Worm (Caenorhabditis elegans) whole organism, L2 larva: ENCODE results near the gene fust-1.
A peak's percentile ranks its signal among the peaks of the same experiment; 100 is the strongest.

ENCODE experiments used
- C34F6.9 ChIP-seq: fragments of 150-350 bp; optimal IDR thresholded peaks from 2 replicates; lab custom pipeline; 2014; ENCODE audit warnings: missing biosample characterization, missing genetic modification characterization
- F13H6.1 ChIP-seq: sonication (generic microtip); optimal IDR thresholded peaks from 2 replicates; lab custom pipeline; 2016; ENCODE audit warnings: missing genetic modification characterization, missing compliant biosample characterization
- R02D3.7 ChIP-seq: fragments of 150-350 bp; optimal IDR thresholded peaks from 2 replicates; lab custom pipeline; 2014; ENCODE audit warnings: missing biosample characterization, missing genetic modification characterization
- Y55F3AM.14 ChIP-seq: fragments of 200-800 bp; sonication (Bioruptor generic); optimal IDR thresholded peaks from 2 replicates; lab custom pipeline; 2018; ENCODE audit warnings: mild to moderate bottlenecking, missing genetic modification characterization, missing compliant biosample characterization
- alr-1 ChIP-seq: fragments of 150-350 bp; optimal IDR thresholded peaks from 2 replicates; lab custom pipeline; 2014; ENCODE audit warnings: missing biosample characterization, missing genetic modification characterization
- aly-2 ChIP-seq: fragments of 150-350 bp; optimal IDR thresholded peaks from 2 replicates; lab custom pipeline; 2014; ENCODE audit warnings: missing biosample characterization, missing genetic modification characterization
- ama-1 ChIP-seq: fragments of 150-350 bp; optimal IDR thresholded peaks from 2 replicates; lab custom pipeline; 2018; ENCODE audit warnings: inconsistent platforms
- blmp-1 ChIP-seq: sonication (generic microtip); optimal IDR thresholded peaks from 2 replicates; lab custom pipeline; 2017; ENCODE audit warnings: missing genetic modification characterization, mild to moderate bottlenecking, missing compliant biosample characterization, antibody characterized with exemption, moderate library complexity; ENCODE audit not compliant: insufficient read depth
- ceh-16 ChIP-seq: fragments of 150-350 bp; optimal IDR thresholded peaks from 2 replicates; lab custom pipeline; 2014; ENCODE audit warnings: missing biosample characterization, missing genetic modification characterization
- ceh-82 ChIP-seq: fragments of 150-350 bp; optimal IDR thresholded peaks from 2 replicates; lab custom pipeline; 2014; ENCODE audit warnings: missing biosample characterization, missing genetic modification characterization
- crh-2 ChIP-seq: sonication (generic microtip); optimal IDR thresholded peaks from 2 replicates; lab custom pipeline; 2017; ENCODE audit warnings: missing biosample characterization, missing genetic modification characterization
- dmd-4 ChIP-seq: sonication (generic microtip); optimal IDR thresholded peaks from 2 replicates; lab custom pipeline; 2017; ENCODE audit warnings: missing biosample characterization, missing genetic modification characterization
- egl-27 ChIP-seq: sonication (generic microtip); optimal IDR thresholded peaks from 3 replicates; lab custom pipeline; 2017; ENCODE audit warnings: missing biosample characterization, missing genetic modification reagents, missing genetic modification characterization
- elt-1 ChIP-seq: fragments of 150-350 bp; optimal IDR thresholded peaks from 2 replicates; lab custom pipeline; 2014; ENCODE audit warnings: missing biosample characterization, missing genetic modification characterization
- fos-1 ChIP-seq: fragments of 150-350 bp; optimal IDR thresholded peaks from 2 replicates; lab custom pipeline; 2014; ENCODE audit warnings: missing biosample characterization, missing genetic modification characterization
- gmeb-1 ChIP-seq: fragments of 150-350 bp; optimal IDR thresholded peaks from 2 replicates; lab custom pipeline; 2014; ENCODE audit warnings: missing biosample characterization, missing genetic modification characterization
- lin-11 ChIP-seq: fragments of 150-350 bp; sonication (generic microtip); optimal IDR thresholded peaks from 2 replicates; lab custom pipeline; 2014; ENCODE audit warnings: missing biosample characterization, missing genetic modification characterization, inconsistent platforms, mixed read lengths
- lin-13 ChIP-seq: fragments of 150-350 bp; optimal IDR thresholded peaks from 2 replicates; lab custom pipeline; 2014; ENCODE audit warnings: missing biosample characterization, missing genetic modification reagents, missing genetic modification characterization
- lsy-2 ChIP-seq, 2 experiments: fragments of 150-350 bp in 1 of 2; sonication (generic microtip) in 1 of 2; optimal IDR thresholded peaks; 2 replicates each; lab custom pipeline; 2014 to 2017; ENCODE audit warnings: missing biosample characterization in 2 of 2, missing genetic modification characterization in 2 of 2
- mab-5 ChIP-seq: fragments of 150-350 bp; optimal IDR thresholded peaks from 2 replicates; lab custom pipeline; 2014; ENCODE audit warnings: missing biosample characterization, missing genetic modification characterization
- mbf-1 ChIP-seq: sonication (generic microtip); optimal IDR thresholded peaks from 2 replicates; lab custom pipeline; 2017; ENCODE audit warnings: missing biosample characterization, missing genetic modification characterization
- mdl-1 ChIP-seq, 2 experiments: fragments of 150-350 bp in 1 of 2; sonication (generic microtip) in 1 of 2; optimal IDR thresholded peaks; 2 replicates each; lab custom pipeline; 2017; ENCODE audit warnings: missing biosample characterization in 2 of 2, missing genetic modification characterization in 2 of 2
- nhr-10 ChIP-seq: sonication (generic microtip); optimal IDR thresholded peaks from 2 replicates; lab custom pipeline; 2017; ENCODE audit warnings: missing biosample characterization, missing genetic modification characterization
- nhr-12 ChIP-seq: fragments of 150-350 bp; optimal IDR thresholded peaks from 2 replicates; lab custom pipeline; 2014; ENCODE audit warnings: missing biosample characterization, missing genetic modification characterization
- nhr-129 ChIP-seq: fragments of 150-350 bp; optimal IDR thresholded peaks from 2 replicates; lab custom pipeline; 2014; ENCODE audit warnings: missing biosample characterization, missing genetic modification characterization
- nhr-21 ChIP-seq: fragments of 150-350 bp; optimal IDR thresholded peaks from 2 replicates; lab custom pipeline; 2014; ENCODE audit warnings: missing biosample characterization, missing genetic modification characterization
- nhr-237 ChIP-seq: fragments of 150-350 bp; optimal IDR thresholded peaks from 2 replicates; lab custom pipeline; 2014; ENCODE audit warnings: missing biosample characterization, missing genetic modification characterization
- nhr-77 ChIP-seq: fragments of 150-350 bp; optimal IDR thresholded peaks from 2 replicates; lab custom pipeline; 2014; ENCODE audit warnings: missing biosample characterization, missing genetic modification characterization
- peb-1 ChIP-seq: fragments of 150-350 bp; optimal IDR thresholded peaks from 2 replicates; lab custom pipeline; 2014; ENCODE audit warnings: missing biosample characterization, missing genetic modification characterization
- sem-4 ChIP-seq: fragments of 150-350 bp; optimal IDR thresholded peaks from 2 replicates; lab custom pipeline; 2014; ENCODE audit warnings: missing biosample characterization, missing genetic modification reagents, missing genetic modification characterization
- skn-1 ChIP-seq: sonication (generic microtip); optimal IDR thresholded peaks from 2 replicates; lab custom pipeline; 2017; ENCODE audit warnings: missing biosample characterization, missing genetic modification characterization
- sma-3 ChIP-seq: sonication (generic microtip); optimal IDR thresholded peaks from 2 replicates; lab custom pipeline; 2016; ENCODE audit warnings: missing genetic modification reagents, missing genetic modification characterization, missing compliant biosample characterization
- sma-9 ChIP-seq, 2 experiments: fragments of 150-350 bp in 1 of 2; sonication (generic microtip) in 1 of 2; optimal IDR thresholded peaks; 2 replicates each; lab custom pipeline; 2014 to 2016; ENCODE audit warnings: missing genetic modification characterization in 2 of 2, mild to moderate bottlenecking in 1 of 2, missing biosample characterization in 1 of 2, missing compliant biosample characterization in 1 of 2, missing genetic modification reagents in 1 of 2, moderate library complexity in 1 of 2
- snpc-4 ChIP-seq: fragments of 150-350 bp; optimal IDR thresholded peaks from 2 replicates; lab custom pipeline; 2014; ENCODE audit warnings: missing biosample characterization, missing genetic modification characterization
- unc-39 ChIP-seq: fragments of 150-350 bp; optimal IDR thresholded peaks from 2 replicates; lab custom pipeline; 2014; ENCODE audit warnings: missing biosample characterization, missing genetic modification characterization
- unc-55 ChIP-seq: fragments of 150-350 bp; sonication (generic microtip); optimal IDR thresholded peaks from 3 replicates; lab custom pipeline; 2014; ENCODE audit warnings: missing biosample characterization, missing genetic modification reagents, missing genetic modification characterization
- zag-1 ChIP-seq: fragments of 150-350 bp; optimal IDR thresholded peaks from 2 replicates; lab custom pipeline; 2014; ENCODE audit warnings: missing biosample characterization, missing genetic modification characterization
- ztf-1 ChIP-seq: fragments of 200-800 bp; sonication (Bioruptor generic); conservative IDR thresholded peaks from 2 replicates; pipeline ENCODE4 v1.3.6; 2022; ENCODE audit warnings: missing genetic modification characterization, missing compliant biosample characterization
- ztf-11 ChIP-seq: sonication (generic microtip); optimal IDR thresholded peaks from 2 replicates; lab custom pipeline; 2017; ENCODE audit warnings: missing biosample characterization, missing genetic modification characterization
- ztf-4 ChIP-seq: fragments of 150-350 bp; optimal IDR thresholded peaks from 2 replicates; lab custom pipeline; 2014; ENCODE audit warnings: missing biosample characterization, missing genetic modification characterization

fust-1 gene

ce11 chrII:7196040-7196439 lies 43.7 kb downstream of the fust-1 start, which contains the start of gene maoc-1:
TSS of gene maoc-1 (plus strand) at chrII:7196276.
- no peak for TF ChIP-seq elt-1 (tag; lab: Kevin White, UChicago)
- peak; percentile 25 for TF ChIP-seq fos-1 (tag; lab: Kevin White, UChicago)
- TF ChIP-seq sma-9 (GFP tag; optimal IDR thresholded peaks at IDR 0.05; lab: Kevin White, UChicago), result peak; percentile 13
- TF ChIP-seq sma-9 (tag; optimal IDR thresholded peaks at IDR 0.05; lab: Kevin White, UChicago), result no peak

ce11 chrII:7197434-7197833 lies 45.1 kb downstream of the fust-1 start:
- TF ChIP-seq unc-39 (tag; lab: Kevin White, UChicago), result no peak
- peak; percentile 32 for TF ChIP-seq crh-2 (tag; lab: Kevin White, UChicago)
- TF ChIP-seq, all 48 proteins: peak for 1

ce11 chrII:7199308-7199707 lies 46.9 kb downstream of the fust-1 start, which contains the start of gene E04F6.6:
TSS of gene E04F6.6 (minus strand) at chrII:7199565.
- no peak for TF ChIP-seq lsy-2 (tag; optimal IDR thresholded peaks at IDR 0.05; lab: Kevin White, UChicago)
- TF ChIP-seq egl-27 (tag; lab: Kevin White, UChicago), result no peak
- TF ChIP-seq crh-2 (tag; lab: Kevin White, UChicago), result no peak
- no peak for TF ChIP-seq dmd-4 (tag; lab: Kevin White, UChicago)
- no peak for TF ChIP-seq F13H6.1
- TF ChIP-seq fos-1 (tag; lab: Kevin White, UChicago), result no peak
- no peak for TF ChIP-seq zag-1 (tag; lab: Kevin White, UChicago)
- no peak for TF ChIP-seq sem-4 (tag; lab: Kevin White, UChicago)
- TF ChIP-seq ceh-16, result no peak
- no peak for TF ChIP-seq nhr-237 (tag; lab: Kevin White, UChicago)
- no peak for TF ChIP-seq peb-1
- no peak for TF ChIP-seq aly-2
- no peak for TF ChIP-seq alr-1 (tag; lab: Kevin White, UChicago)

DNA sequence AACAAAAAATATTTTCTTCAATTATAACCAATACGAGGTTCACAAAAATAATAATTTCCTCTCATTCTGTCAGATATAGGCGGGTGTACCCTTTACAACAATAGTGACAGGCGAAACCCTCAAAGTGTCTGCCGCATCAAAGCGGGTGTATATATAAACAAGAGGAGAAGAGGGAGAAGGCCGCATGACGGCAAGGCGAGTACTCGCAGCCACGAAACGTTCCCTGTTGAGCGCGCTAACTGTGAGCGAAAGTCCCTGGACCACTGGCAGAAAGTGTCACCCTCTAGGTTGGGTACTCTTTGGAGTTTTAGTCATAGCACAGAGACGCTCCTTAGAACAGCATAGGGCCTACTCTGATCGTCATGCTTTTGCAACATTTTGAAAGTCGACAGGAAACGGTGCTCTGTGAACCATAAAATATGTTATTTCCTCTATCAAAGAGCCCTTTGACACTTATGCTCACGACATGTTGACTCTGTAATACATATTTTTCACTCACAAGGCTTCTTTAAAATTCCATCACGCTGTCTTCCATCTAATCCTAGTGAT lies 47.7 kb downstream of the fust-1 start, which contains the start of gene pcrg-1:
TSS of gene pcrg-1 (plus strand) at position 499 of the 549 bp plus-strand sequence.
- TF ChIP-seq fos-1 (tag; lab: Kevin White, UChicago) (peak; percentile 15), nhr-12 (tag; lab: Kevin White, UChicago) (no peak), nhr-21 (peak; percentile 78), skn-1 (tag; lab: Kevin White, UChicago) (no peak), ceh-82 (tag; lab: Kevin White, UChicago) (no peak), ztf-1 (GFP tag; lab: Robert Waterston, UW) (no peak), ama-1 (no peak), mab-5 (peak; percentile 9), mdl-1 (tag; optimal IDR thresholded peaks at IDR 0.05; lab: Kevin White, UChicago) (peak in 1 of 2 experiments; percentile 8), nhr-237 (tag; lab: Kevin White, UChicago) (no peak), lin-13 (GFP tag; lab: Kevin White, UChicago) (peak; percentile 67), mbf-1 (tag; lab: Kevin White, UChicago) (no peak), unc-55 (GFP tag; lab: Kevin White, UChicago) (peak; percentile 61), sma-3 (GFP tag; lab: Kevin White, UChicago) (peak; percentile 86), F13H6.1 (peak; percentile 74), ztf-4 (peak; percentile 75), crh-2 (tag; lab: Kevin White, UChicago) (peak; percentile 44), gmeb-1 (peak; percentile 72), R02D3.7 (tag; lab: Kevin White, UChicago) (no peak), nhr-10 (tag; lab: Kevin White, UChicago) (no peak), nhr-129 (tag; lab: Kevin White, UChicago) (peak; percentile 76), C34F6.9 (tag; lab: Kevin White, UChicago) (peak; percentile 64), nhr-77 (tag; lab: Kevin White, UChicago) (peak; percentile 8), blmp-1 (peak; percentile 9), ztf-11 (no peak), Y55F3AM.14 (GFP tag; lab: Kevin White, UChicago) (peak; percentile 87), egl-27 (tag; lab: Kevin White, UChicago) (peak; percentile 60), snpc-4 (tag; lab: Kevin White, UChicago) (peak; percentile 99), lsy-2 (tag; optimal IDR thresholded peaks at IDR 0.05; lab: Kevin White, UChicago) (peak; percentile 55 to 79), sma-9 (GFP tag; optimal IDR thresholded peaks at IDR 0.05; lab: Kevin White, UChicago) (peak; percentile 94), sma-9 (tag; optimal IDR thresholded peaks at IDR 0.05; lab: Kevin White, UChicago) (no peak), lin-11 (tag; lab: Kevin White, UChicago) (peak; percentile 55)
- TF ChIP-seq, all 48 proteins: peak for 21
